Comparison of ENCODE assay signal across 1 fruit fly cellular context in the genomic region with DNA sequence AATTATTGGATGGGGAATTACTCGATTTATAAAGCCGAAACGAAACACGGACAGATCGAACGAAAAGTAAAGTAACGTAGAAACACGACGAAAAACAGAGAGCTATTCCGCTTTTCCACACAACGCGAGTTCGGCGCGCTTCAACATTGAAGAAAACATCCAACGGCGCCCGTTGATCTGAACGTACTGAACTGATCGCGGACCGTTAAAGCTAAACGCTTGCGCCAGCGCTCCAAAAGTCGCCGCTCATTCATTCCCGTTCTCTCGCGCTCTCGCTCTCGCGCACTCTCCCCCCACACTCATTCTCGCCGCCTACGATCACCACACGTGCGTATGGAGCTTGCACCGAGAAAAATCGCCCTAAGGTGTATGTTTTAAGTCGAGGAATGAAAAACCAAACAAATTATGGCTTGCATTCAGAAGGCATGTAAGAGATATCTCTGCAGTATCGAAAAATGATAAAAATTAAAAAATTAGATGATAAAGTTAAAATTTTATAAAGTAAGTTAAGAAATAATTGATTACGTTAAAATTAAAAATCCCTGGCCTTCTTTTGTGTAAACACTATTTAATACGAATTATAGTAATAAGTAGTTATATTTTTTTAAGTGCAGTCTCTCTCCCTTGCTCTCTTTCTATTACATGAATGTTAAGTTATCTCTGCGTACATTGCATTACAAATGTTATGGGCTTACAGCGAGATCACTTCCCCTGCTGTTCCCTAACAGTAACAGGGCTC.
TF ChIP-seq lines count a peak whose summit lies in the region.

A gene (minus strand): TSS at position 188 of the 739 bp plus-strand sequence.

TF ChIP-seq in whole organism, embryonic, 481 proteins besides CTCF, POLR2A, EP300 and RAD21 (continued from another document):
- TF ChIP-seq btn (GFP tag; optimal IDR thresholded peaks at IDR 0.05; lab: Kevin White, UChicago) (peak; percentile 77), CG11723 (GFP tag; optimal IDR thresholded peaks at IDR 0.05; lab: Kevin White, UChicago) (peak; percentile 99), Blimp-1 (GFP tag; optimal IDR thresholded peaks at IDR 0.05; lab: Kevin White, UChicago) (peak; percentile 98), Mes4 (GFP tag; optimal IDR thresholded peaks at IDR 0.05; lab: Kevin White, UChicago) (peak; percentile 91), ham (GFP tag; IDR thresholded peaks at IDR 0.05; lab: Robert Waterston, UW) (peak; percentile 92), trh (GFP tag; optimal IDR thresholded peaks at IDR 0.05; lab: Kevin White, UChicago) (peak; percentile 98), CG4730 (GFP tag; IDR thresholded peaks at IDR 0.05; lab: Robert Waterston, UW) (peak; percentile 96), CG12769 (tag; optimal IDR thresholded peaks at IDR 0.05; lab: Kevin White, UChicago) (peak; percentile 89), CG13287 (GFP tag; IDR thresholded peaks at IDR 0.05; lab: Robert Waterston, UW; ENCODE audit: partially characterized antibody) (peak; percentile 70), CG17385 (GFP tag; optimal IDR thresholded peaks at IDR 0.05; lab: Kevin White, UChicago) (peak; percentile 98), B-H2 (GFP tag; optimal IDR thresholded peaks at IDR 0.05; lab: Kevin White, UChicago) (peak; percentile 95), yki (optimal IDR thresholded peaks at IDR 0.05; lab: Kevin White, UChicago) (no peak), phol (tag; optimal IDR thresholded peaks at IDR 0.05; lab: Kevin White, UChicago) (peak; percentile 99), CG8944 (GFP tag; optimal IDR thresholded peaks at IDR 0.05; lab: Kevin White, UChicago) (peak; percentile 93), CG15601 (tag; optimal IDR thresholded peaks at IDR 0.05; lab: Kevin White, UChicago) (peak; percentile 99), H15 (GFP tag; IDR thresholded peaks at IDR 0.05; lab: Robert Waterston, UW) (peak; percentile 98), Antp (GFP tag; optimal IDR thresholded peaks at IDR 0.05; lab: Kevin White, UChicago) (peak; percentile 92), CG12744 (GFP tag; optimal IDR thresholded peaks at IDR 0.05; lab: Kevin White, UChicago) (peak; percentile 93), CG8765 (GFP tag; IDR thresholded peaks at IDR 0.05; lab: Robert Waterston, UW) (peak; percentile 89), CG10959 (GFP tag; IDR thresholded peaks at IDR 0.05; lab: Robert Waterston, UW) (peak; percentile 95), CG15696 (tag; optimal IDR thresholded peaks at IDR 0.05; lab: Kevin White, UChicago) (peak; percentile 94), YL-1 (GFP tag; optimal IDR thresholded peaks at IDR 0.05; lab: Kevin White, UChicago) (peak; percentile 97), CG1024 (GFP tag; IDR thresholded peaks at IDR 0.05; lab: Robert Waterston, UW) (peak; percentile 93), Xrp1 (GFP tag; IDR thresholded peaks at IDR 0.05; lab: Robert Waterston, UW) (peak; percentile 99), psq (GFP tag; optimal IDR thresholded peaks at IDR 0.05; lab: Kevin White, UChicago) (peak; percentile 94), CG1792 (GFP tag; optimal IDR thresholded peaks at IDR 0.05; lab: Kevin White, UChicago) (peak; percentile 86), shn (GFP tag; optimal IDR thresholded peaks at IDR 0.05; lab: Kevin White, UChicago) (peak; percentile 91)
